Fruit fly (Drosophila melanogaster) whole organism, embryonic: ENCODE data around the gene Antdh.
A peak's percentile ranks its signal among the peaks of the same experiment; 100 is the strongest.

Experiments used
- Atf6 ChIP-seq: fragments of 200-800 bp; sonication (Bioruptor generic); IDR thresholded peaks from 2 replicates; pipeline ENCODE4 v1.3.6; 2022; ENCODE audit warnings: missing biosample characterization, missing genetic modification characterization
- Blimp-1 ChIP-seq: fragments of 200-800 bp; sonication (Bioruptor generic); optimal IDR thresholded peaks from 3 replicates; lab custom pipeline; 2018; ENCODE audit warnings: missing biosample characterization, missing genetic modification characterization, mild to moderate bottlenecking, moderate library complexity, missing genetic modification reagents
- CG12299 ChIP-seq: fragments of 200-800 bp; sonication (Bioruptor generic); optimal IDR thresholded peaks from 2 replicates; lab custom pipeline; 2018; ENCODE audit warnings: missing biosample characterization, mild to moderate bottlenecking, missing genetic modification characterization
- CG12744 ChIP-seq: fragments of 200-800 bp; sonication (Bioruptor generic); optimal IDR thresholded peaks from 2 replicates; lab custom pipeline; 2016; ENCODE audit warnings: missing biosample characterization, missing genetic modification characterization
- CG15514 ChIP-seq: fragments of 200-800 bp; sonication (Bioruptor generic); optimal IDR thresholded peaks from 3 replicates; lab custom pipeline; 2017; ENCODE audit warnings: missing biosample characterization, missing genetic modification characterization, mild to moderate bottlenecking, moderate library complexity, missing genetic modification reagents
- CG2129 ChIP-seq: fragments of 200-800 bp; sonication (Bioruptor generic); IDR thresholded peaks from 2 replicates; pipeline ENCODE4 v1.3.6; 2022; ENCODE audit warnings: missing biosample characterization, missing genetic modification characterization; ENCODE audit not compliant: partially characterized antibody
- CG2202 ChIP-seq: fragments of 200-800 bp; sonication (Bioruptor generic); optimal IDR thresholded peaks from 2 replicates; lab custom pipeline; 2018; ENCODE audit warnings: missing biosample characterization, mild to moderate bottlenecking, missing genetic modification characterization
- CG34376 ChIP-seq: fragments of 200-800 bp; sonication (Bioruptor generic); optimal IDR thresholded peaks from 2 replicates; lab custom pipeline; 2018; ENCODE audit warnings: missing biosample characterization, mild to moderate bottlenecking, missing genetic modification characterization
- CG3726 ChIP-seq: fragments of 200-800 bp; sonication (Bioruptor generic); IDR thresholded peaks from 3 replicates; pipeline ENCODE4, ENCODE4 v1.3.6; 2022; ENCODE audit warnings: missing biosample characterization, missing genetic modification characterization
- CG5180 ChIP-seq: fragments of 200-800 bp; sonication (Bioruptor generic); optimal IDR thresholded peaks from 3 replicates; lab custom pipeline; 2017; ENCODE audit warnings: missing biosample characterization, missing genetic modification characterization, mild to moderate bottlenecking, moderate library complexity, missing genetic modification reagents
- CG7745 ChIP-seq: fragments of 200-800 bp; sonication (Bioruptor generic); optimal IDR thresholded peaks from 2 replicates; lab custom pipeline; 2018; ENCODE audit warnings: missing biosample characterization, mild to moderate bottlenecking, missing genetic modification characterization, moderate library complexity
- CG7987 ChIP-seq: fragments of 200-800 bp; sonication (Bioruptor generic); optimal IDR thresholded peaks from 2 replicates; lab custom pipeline; 2018; ENCODE audit warnings: missing biosample characterization, mild to moderate bottlenecking, missing genetic modification characterization, moderate library complexity
- CG8765 ChIP-seq: fragments of 200-800 bp; sonication (Bioruptor generic); IDR thresholded peaks from 2 replicates; pipeline ENCODE4 v1.3.6; 2022; ENCODE audit warnings: missing biosample characterization, missing genetic modification characterization
- CG8944 ChIP-seq: fragments of 200-800 bp; sonication (Bioruptor generic); optimal IDR thresholded peaks from 3 replicates; lab custom pipeline; 2016; ENCODE audit warnings: missing biosample characterization, missing genetic modification characterization
- CG9215 ChIP-seq: fragments of 200-800 bp; sonication (Bioruptor generic); IDR thresholded peaks from 2 replicates; pipeline ENCODE4 v1.3.6; 2022; ENCODE audit warnings: missing biosample characterization, missing genetic modification characterization
- D19A ChIP-seq: fragments of 200-800 bp; optimal IDR thresholded peaks from 3 replicates; lab custom pipeline; 2019; ENCODE audit warnings: missing biosample characterization, mild to moderate bottlenecking, missing genetic modification characterization, moderate library complexity
- D19B ChIP-seq: fragments of 200-800 bp; sonication (Bioruptor generic); optimal IDR thresholded peaks from 2 replicates; lab custom pipeline; 2017; ENCODE audit warnings: missing biosample characterization, mild to moderate bottlenecking, missing genetic modification characterization
- Ets97D ChIP-seq: fragments of 200-800 bp; sonication (Bioruptor generic); optimal IDR thresholded peaks from 3 replicates; lab custom pipeline; 2016; ENCODE audit warnings: missing biosample characterization, missing genetic modification characterization
- Gug ChIP-seq: fragments of 200-800 bp; sonication (Bioruptor generic); IDR thresholded peaks from 4 replicates; pipeline ENCODE4 v1.3.6; 2022; ENCODE audit warnings: missing biosample characterization, missing genetic modification characterization
- HHEX ChIP-seq: fragments of 200-800 bp; sonication (Bioruptor generic); optimal IDR thresholded peaks from 3 replicates; lab custom pipeline; 2017; ENCODE audit warnings: missing biosample characterization, mild to moderate bottlenecking, missing genetic modification characterization, missing genetic modification reagents
- Side ChIP-seq: fragments of 200-800 bp; sonication (Bioruptor generic); optimal IDR thresholded peaks from 2 replicates; lab custom pipeline; 2016; ENCODE audit warnings: missing biosample characterization, missing genetic modification characterization
- Sry-δ ChIP-seq: fragments of 200-800 bp; sonication (Bioruptor generic); optimal IDR thresholded peaks from 2 replicates; lab custom pipeline; 2016; ENCODE audit warnings: missing biosample characterization, missing genetic modification characterization
- YL-1 ChIP-seq: fragments of 200-800 bp; sonication (Bioruptor generic); optimal IDR thresholded peaks from 3 replicates; lab custom pipeline; 2017; ENCODE audit warnings: missing biosample characterization, mild to moderate bottlenecking, missing genetic modification characterization
- al ChIP-seq: fragments of 200-800 bp; sonication (Bioruptor generic); IDR thresholded peaks from 2 replicates; pipeline ENCODE4 v1.3.6; 2022; ENCODE audit warnings: missing biosample characterization, missing genetic modification characterization
- ase ChIP-seq: fragments of 200-800 bp; sonication (Bioruptor generic); IDR thresholded peaks from 3 replicates; pipeline ENCODE4 v1.3.6; 2022; ENCODE audit warnings: missing biosample characterization, missing genetic modification characterization
- ato ChIP-seq: fragments of 200-800 bp; sonication (Bioruptor generic); IDR thresholded peaks from 2 replicates; pipeline ENCODE4 v1.3.6; 2022; ENCODE audit warnings: missing biosample characterization, missing genetic modification characterization; ENCODE audit not compliant: partially characterized antibody
- bab2 ChIP-seq: fragments of 200-800 bp; sonication (Bioruptor generic); optimal IDR thresholded peaks from 2 replicates; lab custom pipeline; 2016; ENCODE audit warnings: missing biosample characterization, missing genetic modification characterization
- chn ChIP-seq: fragments of 200-800 bp; sonication (Bioruptor generic); optimal IDR thresholded peaks from 2 replicates; lab custom pipeline; 2016; ENCODE audit warnings: missing biosample characterization, missing genetic modification characterization
- disco-r ChIP-seq: fragments of 200-800 bp; sonication (Bioruptor generic); optimal IDR thresholded peaks from 2 replicates; lab custom pipeline; 2016; ENCODE audit warnings: missing biosample characterization, missing genetic modification characterization
- ewg ChIP-seq: fragments of 200-800 bp; sonication (Bioruptor generic); optimal IDR thresholded peaks from 3 replicates; lab custom pipeline; 2017; ENCODE audit warnings: mild to moderate bottlenecking, missing biosample characterization, missing genetic modification reagents, missing genetic modification characterization
- eyg ChIP-seq: fragments of 200-800 bp; sonication (Bioruptor generic); optimal IDR thresholded peaks from 3 replicates; lab custom pipeline; 2016; ENCODE audit warnings: missing biosample characterization, missing genetic modification characterization
- grau ChIP-seq: fragments of 200-800 bp; optimal IDR thresholded peaks from 3 replicates; lab custom pipeline; 2019; ENCODE audit warnings: missing biosample characterization, mild to moderate bottlenecking, missing genetic modification characterization, moderate library complexity
- gsb-n ChIP-seq: fragments of 200-800 bp; sonication (Bioruptor generic); optimal IDR thresholded peaks from 3 replicates; lab custom pipeline; 2018; ENCODE audit warnings: missing biosample characterization, mild to moderate bottlenecking, missing genetic modification characterization
- her ChIP-seq: fragments of 200-800 bp; sonication (Bioruptor generic); optimal IDR thresholded peaks from 2 replicates; lab custom pipeline; 2016; ENCODE audit warnings: missing biosample characterization, missing genetic modification characterization
- hkb ChIP-seq, 2 experiments: fragments of 200-800 bp in 1 of 2; fragments of >200 bp in 1 of 2; sonication (Bioruptor generic) in 1 of 2; IDR thresholded peaks in 1 of 2; optimal IDR thresholded peaks in 1 of 2; 2 replicates each; pipeline versions ENCODE4 v1.3.6 to Lab custom; 2017 to 2022; ENCODE audit warnings: missing biosample characterization in 1 of 2, missing genetic modification characterization in 1 of 2
- mirr ChIP-seq: fragments of 200-800 bp; sonication (Bioruptor generic); optimal IDR thresholded peaks from 3 replicates; lab custom pipeline; 2018; ENCODE audit warnings: missing biosample characterization, mild to moderate bottlenecking, missing genetic modification characterization
- oc ChIP-seq: fragments of 200-800 bp; sonication (Bioruptor generic); optimal IDR thresholded peaks from 2 replicates; lab custom pipeline; 2018; ENCODE audit warnings: missing biosample characterization, mild to moderate bottlenecking, missing genetic modification characterization, moderate library complexity
- otp ChIP-seq: fragments of 200-800 bp; sonication (Bioruptor generic); IDR thresholded peaks from 3 replicates; pipeline ENCODE4, ENCODE4 v1.3.6; 2022; ENCODE audit warnings: missing biosample characterization, missing genetic modification characterization
- pan ChIP-seq, 4 experiments: fragments of >200 bp in 3 of 4; fragments of 200-800 bp in 1 of 4; sonication (Bioruptor generic) in 1 of 4; optimal IDR thresholded peaks in 3 of 4; IDR thresholded peaks in 1 of 4; 2 replicates each; pipeline versions ENCODE4 v1.3.6 to Lab custom; 2017 to 2022; ENCODE audit warnings: missing biosample characterization in 2 of 4, missing genetic modification characterization in 2 of 4, mixed read lengths in 1 of 4
- pfk ChIP-seq: fragments of 200-800 bp; sonication (Bioruptor generic); optimal IDR thresholded peaks from 2 replicates; lab custom pipeline; 2018; ENCODE audit warnings: missing biosample characterization, mild to moderate bottlenecking, missing genetic modification characterization, moderate library complexity
- pita ChIP-seq: fragments of 200-800 bp; sonication (Bioruptor generic); optimal IDR thresholded peaks from 2 replicates; lab custom pipeline; 2017; ENCODE audit warnings: missing biosample characterization, mild to moderate bottlenecking, missing genetic modification characterization
- shn ChIP-seq: fragments of 200-800 bp; sonication (Bioruptor generic); optimal IDR thresholded peaks from 3 replicates; lab custom pipeline; 2016; ENCODE audit warnings: missing biosample characterization, missing genetic modification characterization
- slou ChIP-seq: fragments of 200-800 bp; sonication (Bioruptor generic); optimal IDR thresholded peaks from 3 replicates; lab custom pipeline; 2016; ENCODE audit warnings: missing biosample characterization, missing genetic modification characterization
- tap ChIP-seq: fragments of 200-800 bp; optimal IDR thresholded peaks from 3 replicates; lab custom pipeline; 2019; ENCODE audit warnings: missing biosample characterization, mild to moderate bottlenecking, missing genetic modification characterization, moderate library complexity
- tio ChIP-seq: fragments of 200-800 bp; sonication (Bioruptor generic); optimal IDR thresholded peaks from 2 replicates; lab custom pipeline; 2017; ENCODE audit warnings: missing biosample characterization, missing genetic modification characterization, inconsistent platforms
- tx ChIP-seq: fragments of 200-800 bp; sonication (Bioruptor generic); optimal IDR thresholded peaks from 2 replicates; lab custom pipeline; 2016; ENCODE audit warnings: missing biosample characterization, missing genetic modification characterization
- vnd ChIP-seq: fragments of 200-800 bp; sonication (Bioruptor generic); IDR thresholded peaks from 3 replicates; pipeline ENCODE4 v1.3.6; 2022; ENCODE audit warnings: missing biosample characterization, missing genetic modification characterization; ENCODE audit not compliant: partially characterized antibody
- z ChIP-seq: fragments of 200-800 bp; sonication (Bioruptor generic); IDR thresholded peaks from 3 replicates; pipeline ENCODE4 v1.3.6; 2022; ENCODE audit warnings: missing biosample characterization, missing genetic modification characterization
- zfh2 ChIP-seq: fragments of 200-800 bp; sonication (Bioruptor generic); optimal IDR thresholded peaks from 2 replicates; lab custom pipeline; 2016; ENCODE audit warnings: missing biosample characterization, missing genetic modification characterization

Antdh gene

dm6 chrX:11148272-11148835 is 20.5 kb downstream of the Antdh start, which contains the start of gene Ran (continued):
- TF ChIP-seq Sry-δ (GFP tag; lab: Kevin White, UChicago) (no peak), oc (tag; lab: Kevin White, UChicago) (no peak), tx (GFP tag; lab: Kevin White, UChicago) (no peak), ase (GFP tag; lab: Robert Waterston, UW) (0 out of 3 replicates have a peak, but pooled peaks have one; percentile 8), pan (optimal IDR thresholded peaks at IDR 0.05; lab: Kevin White, UChicago) (no peak), pan (GFP tag; optimal IDR thresholded peaks at IDR 0.05 in 1 of 2, IDR thresholded peaks at IDR 0.05 in 1 of 2) (no peak), Blimp-1 (GFP tag; lab: Kevin White, UChicago) (no peak), Ets97D (GFP tag; lab: Kevin White, UChicago) (no peak), CG5180 (GFP tag; lab: Kevin White, UChicago) (no peak), shn (GFP tag; lab: Kevin White, UChicago) (no peak), ewg (GFP tag; lab: Kevin White, UChicago) (no peak), CG2129 (no peak), CG9215 (GFP tag; lab: Robert Waterston, UW) (0 out of 2 replicates have a peak, but pooled peaks have one; percentile 23), hkb (optimal IDR thresholded peaks at IDR 0.05; lab: Kevin White, UChicago) (no peak), hkb (GFP tag; IDR thresholded peaks at IDR 0.05; lab: Robert Waterston, UW) (no peak), CG3726 (no peak), vnd (GFP tag; lab: Robert Waterston, UW) (no peak), z (GFP tag; lab: Robert Waterston, UW) (no peak), CG34376 (GFP tag; lab: Kevin White, UChicago) (no peak), tio (GFP tag; lab: Kevin White, UChicago) (no peak), gsb-n (no peak), eyg (no peak), ato (GFP tag; lab: Robert Waterston, UW) (peak; percentile 12; the same call in 1 of the 2 replicates), CG7987 (no peak), Gug (GFP tag; lab: Robert Waterston, UW) (no peak), CG8765 (GFP tag; lab: Robert Waterston, UW) (no peak), slou (no peak), CG8944 (no peak), CG7745 (tag; lab: Kevin White, UChicago) (no peak), mirr (no peak), Atf6 (GFP tag; lab: Robert Waterston, UW) (no peak), chn (GFP tag; lab: Kevin White, UChicago) (no peak), grau (peak; percentile 15), CG15514 (GFP tag; lab: Kevin White, UChicago) (peak; percentile 24), bab2 (GFP tag; lab: Kevin White, UChicago) (no peak), otp (GFP tag; lab: Robert Waterston, UW) (no peak), al (GFP tag; lab: Robert Waterston, UW) (no peak), her (GFP tag; lab: Kevin White, UChicago) (no peak), HHEX (no peak), CG12299 (tag; lab: Kevin White, UChicago) (no peak), pita (GFP tag; lab: Kevin White, UChicago) (no peak), zfh2 (GFP tag; lab: Kevin White, UChicago) (peak; percentile 16), D19A (tag; lab: Kevin White, UChicago) (no peak), tap (tag; lab: Kevin White, UChicago) (no peak), CG2202 (tag; lab: Kevin White, UChicago) (no peak), YL-1 (GFP tag; lab: Kevin White, UChicago) (peak; percentile 59), disco-r (GFP tag; lab: Kevin White, UChicago) (no peak), Side (no peak), D19B (GFP tag; lab: Kevin White, UChicago) (no peak), CG12744 (GFP tag; lab: Kevin White, UChicago) (no peak), pfk (GFP tag; lab: Kevin White, UChicago) (peak; percentile 55)
